Worm (Caenorhabditis elegans): ENCODE measurements around the gene gob-1.

ce11 chrX:15485262-15485661 lies 8.1 kb upstream of the gob-1 start:
- no peak for TF ChIP-seq ets-4 (GFP tag; optimal IDR thresholded peaks at IDR 0.05)
- TF ChIP-seq tlf-1 (GFP tag; optimal IDR thresholded peaks at IDR 0.05), result no peak
- TF ChIP-seq ama-1 (optimal IDR thresholded peaks at IDR 0.05), result no peak
- no peak for TF ChIP-seq ama-1 (GFP tag; optimal IDR thresholded peaks at IDR 0.05)
- no peak for TF ChIP-seq lin-54 (GFP tag; optimal IDR thresholded peaks at IDR 0.05)
- no peak for TF ChIP-seq dpff-1 (tag; optimal IDR thresholded peaks at IDR 0.05)
- no peak for TF ChIP-seq hsf-1 (GFP tag; IDR thresholded peaks at IDR 0.05)
- no peak for TF ChIP-seq ztf-28 (GFP tag; IDR thresholded peaks at IDR 0.05)
- no peak for TF ChIP-seq lsl-1 (GFP tag; optimal IDR thresholded peaks at IDR 0.05)

Measured in whole organism, young adult.